Worm (Caenorhabditis elegans) whole organism, late embryonic: Measurements from ENCODE around the gene sri-18.

Source experiments
- K02D7.2 ChIP-seq: sonication (generic microtip); optimal IDR thresholded peaks from 2 replicates; lab custom pipeline; 2017; ENCODE audit warnings: mild to moderate bottlenecking, missing genetic modification characterization, missing compliant biosample characterization
- T23F11.4 ChIP-seq: fragments of 200-800 bp; sonication (Bioruptor generic); optimal IDR thresholded peaks from 2 replicates; lab custom pipeline; 2018; ENCODE audit warnings: mild to moderate bottlenecking, missing genetic modification characterization, missing compliant biosample characterization
- ama-1 ChIP-seq: fragments of 150-350 bp; optimal IDR thresholded peaks from 2 replicates; lab custom pipeline; 2014
- ceh-14 ChIP-seq: sonication (generic microtip); optimal IDR thresholded peaks from 2 replicates; lab custom pipeline; 2016; ENCODE audit warnings: missing genotype, missing genetic modification characterization, missing compliant biosample characterization
- ceh-18 ChIP-seq: sonication (generic microtip); optimal IDR thresholded peaks from 2 replicates; lab custom pipeline; 2016; ENCODE audit warnings: missing genetic modification characterization, missing compliant biosample characterization
- ceh-2 ChIP-seq: sonication (generic microtip); optimal IDR thresholded peaks from 2 replicates; lab custom pipeline; 2016; ENCODE audit warnings: missing genotype, missing genetic modification characterization, missing compliant biosample characterization
- ceh-22 ChIP-seq: sonication (generic microtip); optimal IDR thresholded peaks from 2 replicates; lab custom pipeline; 2017; ENCODE audit warnings: missing biosample characterization, missing genetic modification characterization
- ceh-30 ChIP-seq: fragments of 150-350 bp; optimal IDR thresholded peaks from 2 replicates; lab custom pipeline; 2014; ENCODE audit warnings: missing biosample characterization, missing genetic modification characterization
- ceh-31 ChIP-seq: sonication (generic microtip); optimal IDR thresholded peaks from 2 replicates; lab custom pipeline; 2016; ENCODE audit warnings: missing genetic modification characterization, missing compliant biosample characterization
- ceh-34 ChIP-seq: sonication (generic microtip); optimal IDR thresholded peaks from 2 replicates; lab custom pipeline; 2016; ENCODE audit warnings: mild to moderate bottlenecking, missing genetic modification characterization, missing compliant biosample characterization
- ceh-45 ChIP-seq: fragments of 200-800 bp; sonication (Bioruptor generic); IDR thresholded peaks from 2 replicates; pipeline ENCODE4 v1.3.6; 2022; ENCODE audit warnings: missing genetic modification reagents, missing genetic modification characterization, missing compliant biosample characterization
- ceh-9 ChIP-seq: sonication (generic microtip); optimal IDR thresholded peaks from 2 replicates; lab custom pipeline; 2016; ENCODE audit warnings: mild to moderate bottlenecking, missing genetic modification characterization, inconsistent platforms, missing compliant biosample characterization
- elt-2 ChIP-seq: sonication (generic microtip); optimal IDR thresholded peaks from 2 replicates; lab custom pipeline; 2016; ENCODE audit warnings: missing genetic modification reagents, missing genetic modification characterization, missing compliant biosample characterization
- elt-4 ChIP-seq: sonication (generic microtip); optimal IDR thresholded peaks from 2 replicates; lab custom pipeline; 2016; ENCODE audit warnings: missing genetic modification characterization, missing compliant biosample characterization
- fax-1 ChIP-seq: sonication (generic microtip); optimal IDR thresholded peaks from 2 replicates; lab custom pipeline; 2016; ENCODE audit warnings: missing genotype, missing genetic modification characterization, missing compliant biosample characterization
- fkh-10 ChIP-seq: fragments of 150-350 bp; optimal IDR thresholded peaks from 2 replicates; lab custom pipeline; 2014; ENCODE audit warnings: missing biosample characterization, missing genetic modification reagents, missing genetic modification characterization
- fkh-6 ChIP-seq: sonication (generic microtip); optimal IDR thresholded peaks from 2 replicates; lab custom pipeline; 2016; ENCODE audit warnings: missing genetic modification characterization, missing compliant biosample characterization
- hlh-15 ChIP-seq: sonication (generic microtip); optimal IDR thresholded peaks from 2 replicates; lab custom pipeline; 2016; ENCODE audit warnings: missing genetic modification characterization, missing compliant biosample characterization
- lin-11 ChIP-seq: fragments of 200-800 bp; sonication (Bioruptor generic); optimal IDR thresholded peaks from 2 replicates; lab custom pipeline; 2018; ENCODE audit warnings: mild to moderate bottlenecking, missing genetic modification characterization, missing compliant biosample characterization
- madf-2 ChIP-seq: sonication (generic microtip); optimal IDR thresholded peaks from 2 replicates; lab custom pipeline; 2017; ENCODE audit warnings: missing genetic modification characterization, missing compliant biosample characterization
- mec-3 ChIP-seq: sonication (generic microtip); optimal IDR thresholded peaks from 2 replicates; lab custom pipeline; 2016; ENCODE audit warnings: borderline replicate concordance, missing genetic modification characterization, missing compliant biosample characterization
- nfya-1 ChIP-seq: sonication (generic microtip); optimal IDR thresholded peaks from 2 replicates; lab custom pipeline; 2017; ENCODE audit warnings: missing genetic modification characterization, mild to moderate bottlenecking, missing compliant biosample characterization, antibody characterized with exemption, moderate library complexity
- nhr-11 ChIP-seq: fragments of 150-350 bp; optimal IDR thresholded peaks from 2 replicates; lab custom pipeline; 2014; ENCODE audit warnings: missing biosample characterization, missing genetic modification characterization
- nhr-232 ChIP-seq: sonication (generic microtip); optimal IDR thresholded peaks from 2 replicates; lab custom pipeline; 2016; ENCODE audit warnings: missing genetic modification characterization, missing compliant biosample characterization
- pat-9 ChIP-seq: fragments of 200-800 bp; sonication (Bioruptor generic); optimal IDR thresholded peaks from 2 replicates; lab custom pipeline; 2018; ENCODE audit warnings: mild to moderate bottlenecking, missing genetic modification characterization, moderate library complexity, missing compliant biosample characterization
- pax-1 ChIP-seq: fragments of 150-350 bp; optimal IDR thresholded peaks from 2 replicates; lab custom pipeline; 2014; ENCODE audit warnings: missing biosample characterization, missing genetic modification characterization
- pha-2 ChIP-seq: sonication (generic microtip); optimal IDR thresholded peaks from 2 replicates; lab custom pipeline; 2017; ENCODE audit warnings: mild to moderate bottlenecking, missing genetic modification characterization, missing compliant biosample characterization
- pros-1 ChIP-seq: fragments of 150-350 bp; optimal IDR thresholded peaks from 2 replicates; lab custom pipeline; 2014; ENCODE audit warnings: missing biosample characterization, missing genetic modification reagents, missing genetic modification characterization
- ref-2 ChIP-seq: sonication (generic microtip); optimal IDR thresholded peaks from 2 replicates; lab custom pipeline; 2016; ENCODE audit warnings: missing genetic modification characterization, missing compliant biosample characterization
- sdc-2 ChIP-seq: sonication (generic microtip); optimal IDR thresholded peaks from 2 replicates; lab custom pipeline; 2016; ENCODE audit warnings: missing genotype, missing genetic modification characterization, missing compliant biosample characterization
- sox-4 ChIP-seq: sonication (generic microtip); optimal IDR thresholded peaks from 2 replicates; lab custom pipeline; 2017; ENCODE audit warnings: mild to moderate bottlenecking, missing genetic modification characterization, inconsistent platforms, missing compliant biosample characterization
- tbx-2 ChIP-seq: sonication (generic microtip); optimal IDR thresholded peaks from 2 replicates; lab custom pipeline; 2016; ENCODE audit warnings: missing genetic modification characterization, missing compliant biosample characterization
- tbx-7 ChIP-seq: sonication (generic microtip); optimal IDR thresholded peaks from 2 replicates; lab custom pipeline; 2016; ENCODE audit warnings: missing genotype, missing genetic modification characterization, missing compliant biosample characterization
- unc-55 ChIP-seq: sonication (generic microtip); optimal IDR thresholded peaks from 2 replicates; lab custom pipeline; 2017; ENCODE audit warnings: missing biosample characterization, missing genetic modification reagents, missing genetic modification characterization
- unc-86 ChIP-seq: sonication (generic microtip); optimal IDR thresholded peaks from 2 replicates; lab custom pipeline; 2016; ENCODE audit warnings: missing genetic modification characterization, missing compliant biosample characterization
- ztf-16 ChIP-seq: sonication (generic microtip); optimal IDR thresholded peaks from 2 replicates; lab custom pipeline; 2017; ENCODE audit warnings: missing genetic modification characterization, missing compliant biosample characterization

sri-18 gene

DNA sequence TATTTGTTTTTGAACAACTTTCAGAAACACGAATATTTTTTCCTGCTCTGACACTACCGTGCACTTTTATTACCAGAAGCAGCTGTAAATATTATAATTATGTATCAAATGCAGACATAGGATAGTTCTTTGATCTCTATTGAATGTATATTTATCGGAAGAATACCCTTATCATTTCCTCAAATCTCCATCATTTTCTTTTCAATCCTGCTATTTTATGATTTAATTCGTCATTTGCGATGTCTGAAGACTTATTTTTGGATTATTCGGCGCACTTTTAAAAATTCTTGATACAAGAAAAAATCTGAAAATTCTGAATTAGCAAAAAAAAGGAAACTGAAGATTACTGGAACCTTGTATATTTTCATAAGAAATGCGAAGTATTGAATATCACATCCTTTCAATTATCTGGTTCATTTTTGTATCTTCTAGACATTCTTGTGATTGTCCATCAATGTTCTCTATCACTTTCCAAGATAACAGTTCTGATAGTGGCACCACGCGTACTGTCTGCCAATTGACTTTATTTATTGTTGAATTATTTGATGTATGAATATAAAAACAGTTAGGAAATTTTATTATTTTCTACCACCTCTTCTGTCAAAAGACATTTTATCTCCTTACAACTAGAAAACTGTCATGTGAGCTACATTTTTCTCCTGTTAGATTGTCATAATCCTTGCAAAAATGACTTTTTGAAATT, 16.2 kb downstream of the sri-18 start:
- TF ChIP-seq elt-2: peak; percentile 76
- no peak for TF ChIP-seq unc-55 (GFP tag; lab: Kevin White, UChicago)
- no peak for TF ChIP-seq mec-3 (tag; lab: Kevin White, UChicago)

DNA sequence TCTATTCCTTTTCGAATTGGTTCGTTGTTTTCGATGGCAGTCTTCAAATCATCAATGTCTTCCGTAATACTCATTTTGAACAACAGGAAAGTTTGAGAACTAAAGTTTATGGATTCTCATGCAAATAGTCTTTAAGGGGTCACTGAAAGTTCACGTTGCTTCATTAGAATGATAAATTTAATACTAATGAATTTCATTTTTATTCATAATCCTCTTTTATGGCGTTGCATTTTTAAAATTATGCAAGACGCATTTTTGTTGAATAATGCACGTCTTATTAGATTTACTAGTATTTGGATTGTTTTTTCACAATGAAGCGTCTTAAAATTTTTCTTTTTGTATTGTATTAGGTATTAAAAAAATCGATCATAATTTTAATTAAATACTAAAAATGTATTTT, 17.3 kb downstream of the sri-18 start, which contains the start of gene C12D8.9:
Gene C12D8.9, minus strand, starts transcription at position 101 of the 400 bp plus-strand sequence.
- TF ChIP-seq pat-9 (tag; lab: Kevin White, UChicago) (no peak), T23F11.4 (GFP tag; lab: Kevin White, UChicago) (no peak)

DNA sequence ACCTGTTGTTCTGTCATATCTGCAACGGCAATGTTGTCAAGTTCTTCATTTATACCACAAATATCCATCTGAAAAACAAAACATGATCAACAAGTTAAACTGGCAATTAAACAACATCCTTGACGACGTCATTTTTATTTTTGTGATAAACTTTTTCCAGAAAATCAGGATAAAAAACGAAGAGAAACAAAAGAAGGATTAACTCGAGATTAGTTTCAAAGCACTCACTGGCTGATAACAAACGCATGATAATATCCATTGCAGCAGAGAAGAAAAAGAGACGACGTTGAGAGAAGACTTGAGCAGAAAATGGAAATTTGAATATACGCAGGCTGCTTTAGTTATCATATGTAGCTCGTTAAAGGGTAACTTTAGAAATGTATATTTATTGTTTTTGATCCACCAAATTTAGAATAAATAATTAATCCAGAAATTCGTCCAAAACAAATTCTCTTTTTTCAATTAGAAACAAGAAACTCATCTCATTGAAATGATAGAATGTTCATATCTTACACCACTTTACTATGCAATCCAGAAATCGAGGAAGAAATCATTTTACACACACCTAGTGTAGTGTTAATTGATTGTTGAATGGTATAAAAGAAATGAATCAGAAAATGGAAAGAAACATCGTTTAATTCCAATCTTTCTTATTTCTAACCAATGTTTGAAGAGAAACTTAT, 19.1 kb downstream of the sri-18 start, which contains the start of the genes C12D8.21 and col-148:
Gene C12D8.21, minus strand, starts transcription at position 68 of the 683 bp plus-strand sequence.
Gene col-148, plus strand, starts transcription at position 633 of the 683 bp plus-strand sequence.
- TF ChIP-seq ceh-18 (tag; lab: Kevin White, UChicago) (no peak), fkh-6 (tag; lab: Kevin White, UChicago) (no peak), ceh-34 (no peak), unc-55 (GFP tag; lab: Kevin White, UChicago) (no peak), K02D7.2 (tag; lab: Kevin White, UChicago) (no peak), pha-2 (tag; lab: Kevin White, UChicago) (no peak), sdc-2 (tag; lab: Kevin White, UChicago) (no peak), ceh-22 (tag; lab: Kevin White, UChicago) (no peak), ceh-2 (no peak), lin-11 (tag; lab: Kevin White, UChicago) (no peak), unc-86 (tag; lab: Kevin White, UChicago) (no peak), pax-1 (tag; lab: Kevin White, UChicago) (no peak), nhr-232 (tag; lab: Kevin White, UChicago) (no peak), madf-2 (no peak), ceh-45 (no peak), sox-4 (tag; lab: Kevin White, UChicago) (no peak)

DNA sequence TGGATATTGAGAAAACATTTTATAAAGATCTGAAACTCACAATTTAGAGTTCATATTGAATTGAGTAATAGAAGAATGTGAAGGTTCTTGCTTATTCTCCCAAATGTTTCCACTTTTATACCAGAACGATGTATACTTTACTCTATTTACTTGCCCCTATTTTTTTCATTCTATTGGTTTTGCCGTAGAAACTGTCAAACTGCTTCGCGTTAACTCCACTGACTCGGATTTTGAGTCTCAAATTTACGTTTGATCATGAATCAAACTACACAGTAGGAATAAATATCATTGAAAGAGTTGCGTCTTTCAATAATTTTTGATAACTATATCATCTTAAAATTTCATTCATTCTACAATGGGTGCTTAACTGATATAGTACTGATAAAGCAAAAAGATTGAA, 20.5 kb downstream of the sri-18 start, which contains the start of gene fipr-8:
Gene fipr-8, minus strand, starts transcription at position 101 of the 400 bp plus-strand sequence.
- TF ChIP-seq madf-2 (no peak), fkh-10 (GFP tag; lab: Kevin White, UChicago) (no peak), ama-1 (lab: Kevin White, UChicago) (no peak), ceh-30 (tag; lab: Kevin White, UChicago) (no peak), ceh-9 (tag; lab: Kevin White, UChicago) (no peak), pros-1 (tag; lab: Kevin White, UChicago) (no peak), hlh-15 (tag; lab: Kevin White, UChicago) (no peak), nhr-11 (tag; lab: Kevin White, UChicago) (no peak), tbx-7 (no peak), ceh-14 (tag; lab: Kevin White, UChicago) (no peak), fax-1 (tag; lab: Kevin White, UChicago) (no peak), tbx-2 (tag; lab: Kevin White, UChicago) (no peak), elt-4 (no peak), ceh-31 (tag; lab: Kevin White, UChicago) (no peak)

DNA sequence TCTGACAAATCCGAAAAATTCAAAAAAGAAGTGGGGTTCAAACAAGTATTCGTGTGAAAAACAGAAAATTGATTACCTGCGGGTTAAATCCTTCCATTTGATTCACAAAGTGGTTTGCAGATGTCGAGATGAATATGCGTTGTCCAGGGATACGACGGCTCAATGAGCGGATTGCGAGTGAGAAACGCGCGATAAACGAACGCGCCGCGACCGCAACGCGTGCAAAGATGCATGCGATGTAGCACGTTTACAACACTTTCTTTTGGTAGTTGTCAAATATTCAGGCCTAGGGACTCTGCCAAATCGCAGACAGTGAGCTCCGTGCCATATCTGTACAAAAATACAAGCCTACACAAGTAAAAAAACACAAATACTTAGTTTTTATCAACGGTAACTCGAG, 21.7 kb downstream of the sri-18 start, which contains the start of gene fubl-1:
Gene fubl-1, minus strand, starts transcription at position 202 of the 400 bp plus-strand sequence.
- no peak for TF ChIP-seq ztf-16 (tag; lab: Kevin White, UChicago)
- TF ChIP-seq ref-2 (tag; lab: Kevin White, UChicago): no peak
- TF ChIP-seq ceh-31 (tag; lab: Kevin White, UChicago): peak; percentile 59
- peak; percentile 30 for TF ChIP-seq unc-55 (GFP tag; lab: Kevin White, UChicago)
- no peak for TF ChIP-seq nfya-1 (tag; lab: Kevin White, UChicago)
- TF ChIP-seq tbx-2 (tag; lab: Kevin White, UChicago): peak; percentile 26
